Worm (Caenorhabditis elegans) whole organism, early embryonic: ENCODE measurements around the gene dmd-10.

Experiments
- B0310.2 ChIP-seq: sonication (generic microtip); optimal IDR thresholded peaks from 2 replicates; lab custom pipeline; 2016; ENCODE audit warnings: mild to moderate bottlenecking, missing genetic modification characterization, missing compliant biosample characterization
- F13C5.2 ChIP-seq: sonication (generic microtip); optimal IDR thresholded peaks from 2 replicates; lab custom pipeline; 2017; ENCODE audit warnings: mild to moderate bottlenecking, missing genetic modification characterization, inconsistent platforms, missing compliant biosample characterization
- aly-1 ChIP-seq: sonication (generic microtip); optimal IDR thresholded peaks from 2 replicates; lab custom pipeline; 2016; ENCODE audit warnings: missing genetic modification characterization, missing compliant biosample characterization
- ama-1 ChIP-seq: fragments of 150-350 bp; optimal IDR thresholded peaks from 2 replicates; lab custom pipeline; 2014
- ceh-13 ChIP-seq: fragments of 200-800 bp; sonication (Bioruptor generic); optimal IDR thresholded peaks from 2 replicates; lab custom pipeline; 2018; ENCODE audit warnings: mild to moderate bottlenecking, missing genetic modification characterization, missing compliant biosample characterization
- ceh-36 ChIP-seq: sonication (generic microtip); optimal IDR thresholded peaks from 2 replicates; lab custom pipeline; 2016; ENCODE audit warnings: missing genetic modification characterization, inconsistent platforms, missing compliant biosample characterization
- ets-7 ChIP-seq: sonication (generic microtip); optimal IDR thresholded peaks from 2 replicates; lab custom pipeline; 2016; ENCODE audit warnings: missing genotype, missing genetic modification characterization, missing compliant biosample characterization
- flt-1 ChIP-seq: fragments of 200-800 bp; sonication (Bioruptor generic); IDR thresholded peaks from 2 replicates; pipeline ENCODE4 v1.3.6; 2022; ENCODE audit warnings: missing genetic modification characterization, missing compliant biosample characterization
- hmbx-1 ChIP-seq: sonication (generic microtip); optimal IDR thresholded peaks from 2 replicates; lab custom pipeline; 2016; ENCODE audit warnings: mild to moderate bottlenecking, missing genetic modification characterization, missing compliant biosample characterization
- hmg-4 ChIP-seq: fragments of 200-800 bp; sonication (Bioruptor generic); optimal IDR thresholded peaks from 2 replicates; lab custom pipeline; 2018; ENCODE audit warnings: mild to moderate bottlenecking, missing genetic modification characterization, missing compliant biosample characterization
- hnd-1 ChIP-seq: sonication (generic microtip); optimal IDR thresholded peaks from 2 replicates; lab custom pipeline; 2016; ENCODE audit warnings: missing genetic modification characterization, missing compliant biosample characterization
- pes-1 ChIP-seq: fragments of 200-800 bp; sonication (Bioruptor generic); IDR thresholded peaks from 2 replicates; pipeline ENCODE4 v1.3.6; 2022; ENCODE audit warnings: missing genetic modification reagents, missing genetic modification characterization, missing compliant biosample characterization
- scrt-1 ChIP-seq: fragments of 200-800 bp; sonication (Bioruptor generic); IDR thresholded peaks from 2 replicates; pipeline ENCODE4 v1.3.6; 2022; ENCODE audit warnings: missing genetic modification characterization, missing compliant biosample characterization
- sea-1 ChIP-seq: fragments of 200-800 bp; sonication (Bioruptor generic); conservative IDR thresholded peaks from 2 replicates; pipeline ENCODE4 v1.3.6; 2022; ENCODE audit warnings: missing genetic modification characterization, missing compliant biosample characterization
- tbx-11 ChIP-seq: fragments of 200-800 bp; sonication (Bioruptor generic); IDR thresholded peaks from 2 replicates; pipeline ENCODE4 v1.3.6; 2022; ENCODE audit warnings: missing genetic modification characterization, missing compliant biosample characterization
- tbx-37 ChIP-seq: fragments of 200-800 bp; sonication (Bioruptor generic); conservative IDR thresholded peaks from 2 replicates; pipeline ENCODE4 v1.3.6; 2022; ENCODE audit warnings: missing genetic modification reagents, missing genetic modification characterization, missing compliant biosample characterization
- tra-4 ChIP-seq: sonication (generic microtip); optimal IDR thresholded peaks from 2 replicates; lab custom pipeline; 2017; ENCODE audit warnings: missing genetic modification characterization, missing compliant biosample characterization

Gene dmd-10

ce11 chrV:13266630-13267029 is 30.2 kb upstream of the dmd-10 start:
- TF ChIP-seq ets-7 (tag; lab: Kevin White, UChicago) (no peak), ama-1 (lab: Kevin White, UChicago) (no peak), aly-1 (tag; lab: Kevin White, UChicago) (no peak), hmg-4 (no peak), flt-1 (no peak), pes-1 (GFP tag; lab: Robert Waterston, UW) (no peak), B0310.2 (tag; lab: Kevin White, UChicago) (no peak), sea-1 (no peak), tra-4 (tag; lab: Kevin White, UChicago) (no peak), hmbx-1 (tag; lab: Kevin White, UChicago) (no peak), tbx-37 (no peak), ceh-13 (GFP tag; lab: Kevin White, UChicago) (no peak), F13C5.2 (tag; lab: Kevin White, UChicago) (no peak), hnd-1 (tag; lab: Kevin White, UChicago) (no peak), tbx-11 (GFP tag; lab: Robert Waterston, UW) (no peak)

DNA sequence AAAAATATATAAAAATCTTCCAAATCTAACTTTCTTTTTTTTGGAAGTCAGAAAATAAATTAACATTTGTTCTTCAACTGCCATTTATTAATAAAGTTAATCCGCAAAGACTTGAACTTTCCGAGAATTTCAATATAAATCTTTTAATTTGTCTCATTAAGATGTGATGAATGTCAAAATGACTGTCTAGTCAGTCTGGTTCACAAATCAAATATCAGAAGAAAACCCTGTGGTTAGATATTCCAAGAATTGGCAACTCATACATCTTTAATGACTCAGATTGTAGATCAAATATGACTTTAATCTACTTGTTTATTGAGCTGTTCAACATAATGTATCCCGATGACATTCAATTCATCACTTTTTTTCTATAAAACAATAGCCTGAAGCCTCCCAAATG is 29.2 kb upstream of the dmd-10 start:
- no peak for TF ChIP-seq tbx-11 (GFP tag; lab: Robert Waterston, UW)
- TF ChIP-seq aly-1 (tag; lab: Kevin White, UChicago), result no peak
- TF ChIP-seq F13C5.2 (tag; lab: Kevin White, UChicago), result no peak
- TF ChIP-seq ama-1 (lab: Kevin White, UChicago), result no peak
- no peak for TF ChIP-seq hmg-4
- no peak for TF ChIP-seq ceh-13 (GFP tag; lab: Kevin White, UChicago)
- TF ChIP-seq tbx-37, result no peak
- no peak for TF ChIP-seq scrt-1 (GFP tag; lab: Robert Waterston, UW)
- no peak for TF ChIP-seq ets-7 (tag; lab: Kevin White, UChicago)
- no peak for TF ChIP-seq ceh-36 (tag; lab: Kevin White, UChicago)
- no peak for TF ChIP-seq hnd-1 (tag; lab: Kevin White, UChicago)
- TF ChIP-seq tra-4 (tag; lab: Kevin White, UChicago), result no peak
- TF ChIP-seq pes-1 (GFP tag; lab: Robert Waterston, UW), result no peak
- no peak for TF ChIP-seq flt-1
- TF ChIP-seq B0310.2 (tag; lab: Kevin White, UChicago), result no peak

- TF ChIP-seq hmg-4, result no peak
- TF ChIP-seq tbx-37, result no peak
- no peak for TF ChIP-seq B0310.2 (tag; lab: Kevin White, UChicago)
- no peak for TF ChIP-seq aly-1 (tag; lab: Kevin White, UChicago)
- TF ChIP-seq sea-1, result no peak
- no peak for TF ChIP-seq ceh-36 (tag; lab: Kevin White, UChicago)
- TF ChIP-seq flt-1, result no peak
- no peak for TF ChIP-seq ama-1 (lab: Kevin White, UChicago)
- no peak for TF ChIP-seq tbx-11 (GFP tag; lab: Robert Waterston, UW)
- TF ChIP-seq hnd-1 (tag; lab: Kevin White, UChicago), result no peak
Measured at ce11 chrV:13264245-13264644, 27.8 kb upstream of the dmd-10 start, which contains the start of gene zip-5. Gene zip-5 (plus strand): TSS chrV:13264545.

ce11 chrV:13262781-13263318 is 26.4 kb upstream of the dmd-10 start:
- TF ChIP-seq sea-1 (no peak), ets-7 (tag; lab: Kevin White, UChicago) (no peak), tbx-11 (GFP tag; lab: Robert Waterston, UW) (no peak), hmbx-1 (tag; lab: Kevin White, UChicago) (no peak), tbx-37 (no peak), hmg-4 (no peak), ama-1 (lab: Kevin White, UChicago) (no peak), pes-1 (GFP tag; lab: Robert Waterston, UW) (no peak)

DNA sequence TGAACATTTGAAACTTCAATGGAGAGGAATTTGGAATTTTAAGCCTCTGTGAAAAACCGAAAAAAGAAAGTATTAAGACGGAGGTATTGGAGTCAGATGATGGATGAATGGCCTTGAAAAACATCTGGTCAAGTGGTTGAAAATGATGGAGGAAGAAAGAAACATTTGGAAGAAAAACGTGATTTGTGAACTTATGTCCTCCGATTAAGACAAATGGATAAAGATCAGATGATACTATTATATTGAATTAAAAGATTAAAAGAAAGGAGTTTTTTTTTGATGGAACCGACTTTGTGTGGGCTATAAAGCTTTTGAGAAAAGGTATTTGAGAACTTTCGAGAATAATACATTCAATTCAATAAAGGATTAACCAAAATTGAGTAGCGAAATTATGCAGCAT is 23.1 kb upstream of the dmd-10 start:
- TF ChIP-seq aly-1 (tag; lab: Kevin White, UChicago) (no peak), ama-1 (lab: Kevin White, UChicago) (no peak), tbx-11 (GFP tag; lab: Robert Waterston, UW) (no peak), B0310.2 (tag; lab: Kevin White, UChicago) (no peak)

DNA sequence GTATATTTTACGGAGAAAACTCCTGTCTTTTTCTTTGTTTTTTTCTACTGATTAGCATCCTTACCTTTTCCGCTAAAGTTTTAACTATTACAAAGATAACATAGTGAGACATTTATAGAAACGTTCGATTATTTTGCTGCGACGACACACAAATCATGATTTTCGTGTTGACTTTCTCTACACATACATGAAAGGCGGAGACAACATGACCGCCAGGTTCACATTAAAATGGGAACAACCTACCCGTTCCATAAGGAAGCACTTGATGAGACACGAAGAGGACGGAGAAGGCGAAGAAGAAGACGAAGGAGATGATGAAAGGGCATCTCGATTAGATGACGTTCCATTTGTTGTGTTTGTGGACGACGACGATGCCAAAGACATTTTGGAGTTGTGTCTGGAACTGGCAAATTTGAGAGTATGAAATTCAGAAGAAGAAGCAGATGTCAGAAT is 22.5 kb upstream of the dmd-10 start, which contains the start of gene C34D1.4:
TSS of gene C34D1.4 (minus strand) at position 403 of the 453 bp plus-strand sequence.
- TF ChIP-seq hmg-4 (no peak), ceh-36 (tag; lab: Kevin White, UChicago) (no peak), B0310.2 (tag; lab: Kevin White, UChicago) (no peak), tbx-11 (GFP tag; lab: Robert Waterston, UW) (no peak), ama-1 (lab: Kevin White, UChicago) (no peak)

- TF ChIP-seq ceh-13 (GFP tag; lab: Kevin White, UChicago) (no peak), sea-1 (no peak), ceh-36 (tag; lab: Kevin White, UChicago) (no peak), flt-1 (no peak), hmbx-1 (tag; lab: Kevin White, UChicago) (no peak), aly-1 (tag; lab: Kevin White, UChicago) (no peak), pes-1 (GFP tag; lab: Robert Waterston, UW) (no peak), scrt-1 (GFP tag; lab: Robert Waterston, UW) (no peak), hmg-4 (no peak), hnd-1 (tag; lab: Kevin White, UChicago) (no peak), tbx-37 (no peak), ama-1 (lab: Kevin White, UChicago) (no peak), B0310.2 (tag; lab: Kevin White, UChicago) (no peak), ets-7 (tag; lab: Kevin White, UChicago) (no peak), tra-4 (tag; lab: Kevin White, UChicago) (no peak), tbx-11 (GFP tag; lab: Robert Waterston, UW) (no peak), F13C5.2 (tag; lab: Kevin White, UChicago) (no peak)
Measured at ce11 chrV:13252862-13253261, 16.5 kb upstream of the dmd-10 start.
